Worm (Caenorhabditis elegans) whole organism, L4/young adult: Measurements from ENCODE around the gene E04D5.5.

Source experiments
- W03F9.2 ChIP-seq: fragments of 150-350 bp; optimal IDR thresholded peaks from 2 replicates; lab custom pipeline; 2014; ENCODE audit warnings: missing biosample characterization, missing genetic modification characterization
- dao-5 ChIP-seq: sonication (generic microtip); optimal IDR thresholded peaks from 2 replicates; lab custom pipeline; 2016; ENCODE audit warnings: missing genotype, missing genetic modification characterization, moderate library complexity, missing compliant biosample characterization
- him-1 ChIP-seq: sonication (generic microtip); optimal IDR thresholded peaks from 2 replicates; lab custom pipeline; 2016; ENCODE audit warnings: missing genotype, missing genetic modification reagents, missing genetic modification characterization, missing compliant biosample characterization

DNA sequence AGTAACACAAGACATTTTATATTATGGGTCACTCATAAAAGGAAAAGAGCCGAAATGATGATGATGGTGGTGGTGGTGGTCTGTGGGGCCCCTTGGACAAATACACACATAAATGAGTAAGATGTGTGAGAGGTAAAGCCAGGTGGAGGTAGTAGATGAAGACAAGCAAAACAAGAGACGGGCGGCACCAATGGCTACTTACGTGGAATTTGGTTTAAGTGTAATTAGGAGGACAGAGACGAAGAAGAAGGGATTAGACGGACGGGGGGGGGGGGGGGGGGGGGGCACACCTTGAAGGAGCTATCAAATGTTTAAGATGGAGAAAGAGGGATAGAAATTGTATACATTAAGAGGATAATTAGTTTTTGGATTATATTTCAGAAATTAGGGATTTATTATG, 36.3 kb upstream of the E04D5.5 start:
- TF ChIP-seq him-1 (tag; lab: Kevin White, UChicago) (no peak), W03F9.2 (tag; lab: Kevin White, UChicago) (no peak), dao-5 (tag; lab: Kevin White, UChicago) (no peak)
